Worm (Caenorhabditis elegans) whole organism, L4 larva: ENCODE data around the gene F17A2.16.
A peak's percentile ranks its signal among the peaks of the same experiment; 100 is the strongest.

Experiments used
- F10B5.3 ChIP-seq: sonication (generic microtip); optimal IDR thresholded peaks from 2 replicates; lab custom pipeline; 2016; ENCODE audit warnings: mild to moderate bottlenecking, missing genetic modification characterization, missing compliant biosample characterization
- F26F4.8 ChIP-seq: fragments of 200-800 bp; sonication (Bioruptor generic); conservative IDR thresholded peaks from 2 replicates; pipeline ENCODE4 v1.3.6; 2022; ENCODE audit warnings: missing genetic modification characterization, missing compliant biosample characterization
- R02D3.7 ChIP-seq: fragments of 150-350 bp; sonication (generic microtip); optimal IDR thresholded peaks from 3 replicates; lab custom pipeline; 2014; ENCODE audit warnings: missing biosample characterization, missing genetic modification characterization
- Y105C5A.15 ChIP-seq: fragments of 200-800 bp; sonication (Bioruptor generic); IDR thresholded peaks from 2 replicates; pipeline ENCODE4 v1.3.6; 2022; ENCODE audit warnings: missing genetic modification characterization, missing compliant biosample characterization
- ZK546.5 ChIP-seq, 2 experiments: sonication (generic microtip); optimal IDR thresholded peaks; 2 replicates each; lab custom pipeline; 2017; ENCODE audit warnings: missing biosample characterization in 2 of 2, missing genetic modification characterization in 2 of 2
- attf-4 ChIP-seq: sonication (generic microtip); optimal IDR thresholded peaks from 3 replicates; lab custom pipeline; 2017; ENCODE audit warnings: missing biosample characterization, missing genetic modification characterization
- ceh-28 ChIP-seq: fragments of 150-350 bp; optimal IDR thresholded peaks from 2 replicates; lab custom pipeline; 2014; ENCODE audit warnings: missing biosample characterization, missing genetic modification reagents, missing genetic modification characterization
- daf-16 ChIP-seq, 3 experiments: sonication (generic microtip); optimal IDR thresholded peaks; 2 replicates each; lab custom pipeline; 2016 to 2017; ENCODE audit warnings: missing genetic modification characterization in 3 of 3, missing genetic modification reagents in 3 of 3, mild to moderate bottlenecking in 2 of 3, missing compliant biosample characterization in 2 of 3, missing biosample characterization in 1 of 3, moderate library complexity in 1 of 3
- daf-19 ChIP-seq: fragments of 200-800 bp; sonication (Bioruptor generic); conservative IDR thresholded peaks from 2 replicates; pipeline ENCODE4 v1.3.6; 2022; ENCODE audit warnings: missing genetic modification characterization, missing compliant biosample characterization
- dmd-6 ChIP-seq: fragments of 200-800 bp; sonication (Bioruptor generic); IDR thresholded peaks from 2 replicates; pipeline ENCODE4 v1.3.6; 2022; ENCODE audit warnings: missing genetic modification reagents, missing genetic modification characterization, missing compliant biosample characterization
- dmd-8 ChIP-seq: fragments of 200-800 bp; sonication (Bioruptor generic); IDR thresholded peaks from 2 replicates; pipeline ENCODE4 v1.3.6; 2022; ENCODE audit warnings: missing genetic modification characterization, missing compliant biosample characterization
- duxl-1 ChIP-seq: sonication (generic microtip); optimal IDR thresholded peaks from 2 replicates; lab custom pipeline; 2016; ENCODE audit warnings: mild to moderate bottlenecking, missing genetic modification characterization, moderate library complexity, missing compliant biosample characterization; ENCODE audit not compliant: poor library complexity
- dve-1 ChIP-seq: sonication (generic microtip); optimal IDR thresholded peaks from 2 replicates; lab custom pipeline; 2017; ENCODE audit warnings: antibody characterized with exemption, mild to moderate bottlenecking, missing genetic modification characterization, missing compliant biosample characterization; ENCODE audit not compliant: insufficient read depth
- fkh-10 ChIP-seq: fragments of 150-350 bp; optimal IDR thresholded peaks from 2 replicates; lab custom pipeline; 2014; ENCODE audit warnings: missing biosample characterization, missing genetic modification reagents, missing genetic modification characterization
- fos-1 ChIP-seq: fragments of 150-350 bp; optimal IDR thresholded peaks from 2 replicates; lab custom pipeline; 2014; ENCODE audit warnings: missing biosample characterization, missing genetic modification characterization
- hif-1 ChIP-seq, 2 experiments: sonication (generic microtip); optimal IDR thresholded peaks; 2 replicates each; lab custom pipeline; 2016 to 2017; ENCODE audit warnings: missing compliant biosample characterization in 2 of 2, missing genetic modification characterization in 2 of 2, missing genetic modification reagents in 2 of 2, missing genotype in 2 of 2, mild to moderate bottlenecking in 1 of 2
- hlh-11 ChIP-seq: fragments of 200-800 bp; sonication (Bioruptor generic); optimal IDR thresholded peaks from 2 replicates; lab custom pipeline; 2018; ENCODE audit warnings: mild to moderate bottlenecking, missing genetic modification characterization, missing compliant biosample characterization
- hlh-30 ChIP-seq: sonication (generic microtip); optimal IDR thresholded peaks from 2 replicates; lab custom pipeline; 2017; ENCODE audit warnings: antibody characterized with exemption, mild to moderate bottlenecking, missing genetic modification characterization, missing compliant biosample characterization; ENCODE audit not compliant: insufficient read depth
- lin-13 ChIP-seq: fragments of 150-350 bp; optimal IDR thresholded peaks from 2 replicates; lab custom pipeline; 2014; ENCODE audit warnings: missing biosample characterization, missing genetic modification reagents, missing genetic modification characterization
- lin-15B ChIP-seq: fragments of 150-350 bp; sonication (generic microtip); optimal IDR thresholded peaks from 3 replicates; lab custom pipeline; 2014; ENCODE audit warnings: missing biosample characterization, missing genetic modification characterization
- lin-39 ChIP-seq: fragments of 150-350 bp; optimal IDR thresholded peaks from 2 replicates; lab custom pipeline; 2014; ENCODE audit warnings: missing biosample characterization, missing genetic modification reagents, missing genetic modification characterization
- lir-3 ChIP-seq: sonication (generic microtip); optimal IDR thresholded peaks from 2 replicates; lab custom pipeline; 2016; ENCODE audit warnings: mild to moderate bottlenecking, missing genetic modification characterization, missing compliant biosample characterization
- lsy-2 ChIP-seq, 2 experiments: fragments of 150-350 bp in 1 of 2; sonication (generic microtip) in 1 of 2; optimal IDR thresholded peaks; 2 replicates each; lab custom pipeline; 2014 to 2017; ENCODE audit warnings: missing biosample characterization in 2 of 2, missing genetic modification characterization in 2 of 2
- mdl-1 ChIP-seq, 2 experiments: fragments of 150-350 bp in 1 of 2; sonication (generic microtip) in 1 of 2; optimal IDR thresholded peaks; 2 replicates each; lab custom pipeline; 2014 to 2017; ENCODE audit warnings: missing biosample characterization in 2 of 2, missing genetic modification characterization in 2 of 2
- mdt-29 ChIP-seq: fragments of 200-800 bp; sonication (Bioruptor generic); IDR thresholded peaks from 2 replicates; pipeline ENCODE4 v1.3.6; 2022; ENCODE audit warnings: missing genetic modification reagents, missing genetic modification characterization, missing compliant biosample characterization
- mxl-3 ChIP-seq: fragments of 200-800 bp; sonication (Bioruptor generic); optimal IDR thresholded peaks from 2 replicates; lab custom pipeline; 2018; ENCODE audit warnings: mild to moderate bottlenecking, missing genetic modification characterization, missing compliant biosample characterization
- nhr-102 ChIP-seq: sonication (generic microtip); optimal IDR thresholded peaks from 2 replicates; lab custom pipeline; 2016; ENCODE audit warnings: mild to moderate bottlenecking, missing genetic modification characterization, moderate library complexity, missing compliant biosample characterization
- nhr-237 ChIP-seq: sonication (generic microtip); optimal IDR thresholded peaks from 2 replicates; lab custom pipeline; 2017; ENCODE audit warnings: missing biosample characterization, missing genetic modification characterization
- nhr-28 ChIP-seq: fragments of 150-350 bp; optimal IDR thresholded peaks from 2 replicates; lab custom pipeline; 2014; ENCODE audit warnings: missing biosample characterization, missing genetic modification characterization
- php-3 ChIP-seq: fragments of 200-800 bp; sonication (Bioruptor generic); IDR thresholded peaks from 2 replicates; pipeline ENCODE4 v1.3.6; 2022; ENCODE audit warnings: missing genetic modification reagents, missing genetic modification characterization, missing compliant biosample characterization
- pqm-1 ChIP-seq: sonication (generic microtip); optimal IDR thresholded peaks from 2 replicates; lab custom pipeline; 2017; ENCODE audit warnings: missing biosample characterization, missing genetic modification characterization
- set-16 ChIP-seq: fragments of 200-800 bp; sonication (Bioruptor generic); IDR thresholded peaks from 2 replicates; pipeline ENCODE4 v1.3.6; 2022; ENCODE audit warnings: missing genetic modification reagents, missing genetic modification characterization, missing compliant biosample characterization
- skn-1 ChIP-seq: fragments of 150-350 bp; optimal IDR thresholded peaks from 2 replicates; lab custom pipeline; 2014; ENCODE audit warnings: missing biosample characterization, missing genetic modification characterization
- unc-62 ChIP-seq, 3 experiments: fragments of 150-350 bp in 1 of 3; sonication (generic microtip); optimal IDR thresholded peaks in 2 of 3; peaks in 1 of 3; 1 replicate in 1 of 3; 2 replicates in 2 of 3; lab custom pipeline; 2014 to 2017; ENCODE audit warnings: missing biosample characterization in 3 of 3, missing genetic modification characterization in 3 of 3, missing genetic modification reagents in 3 of 3, missing genotype in 1 of 3
- vab-7 ChIP-seq: fragments of 200-800 bp; sonication (Bioruptor generic); IDR thresholded peaks from 2 replicates; pipeline ENCODE4 v1.3.6; 2022; ENCODE audit warnings: missing genetic modification reagents, missing genetic modification characterization, missing compliant biosample characterization
- zfp-3 ChIP-seq: fragments of 200-800 bp; sonication (Bioruptor generic); conservative IDR thresholded peaks from 2 replicates; pipeline ENCODE4 v1.3.6; 2022; ENCODE audit warnings: missing genetic modification reagents, missing genetic modification characterization, missing compliant biosample characterization
- ztf-11 ChIP-seq: fragments of 150-350 bp; optimal IDR thresholded peaks from 2 replicates; lab custom pipeline; 2014; ENCODE audit warnings: missing biosample characterization, missing genetic modification characterization

Gene F17A2.16

ce11 chrX:12350207-12350606 lies 42.0 kb downstream of the F17A2.16 start, which contains the start of gene F42F12.3:
Gene F42F12.3, plus strand, starts transcription at chrX:12350578.
- TF ChIP-seq lin-15B (no peak), nhr-28 (tag; lab: Kevin White, UChicago) (peak; percentile 21), hlh-30 (tag; lab: Kevin White, UChicago) (peak; percentile 10), lin-13 (GFP tag; lab: Kevin White, UChicago) (no peak), dmd-6 (GFP tag; lab: Robert Waterston, UW) (peak; percentile 20; the same call in 1 of the 2 replicates), daf-16 (GFP tag; optimal IDR thresholded peaks at IDR 0.05; lab: Kevin White, UChicago) (no peak), daf-16 (tag; optimal IDR thresholded peaks at IDR 0.05; lab: Kevin White, UChicago) (peak; percentile 87), duxl-1 (tag; lab: Kevin White, UChicago) (no peak), hlh-11 (peak; percentile 30), vab-7 (no peak), hif-1 (tag; optimal IDR thresholded peaks at IDR 0.05; lab: Kevin White, UChicago) (no peak)

ce11 chrX:12352872-12353271 lies 44.6 kb downstream of the F17A2.16 start, which contains the start of gene F42F12.4:
Gene F42F12.4, minus strand, starts transcription at chrX:12352947.
- TF ChIP-seq fos-1, result no peak
- TF ChIP-seq zfp-3, result no peak
- TF ChIP-seq Y105C5A.15 (GFP tag; lab: Robert Waterston, UW), result no peak
- TF ChIP-seq unc-62 (GFP tag; optimal IDR thresholded peaks at IDR 0.05 in 1 of 2; lab: Kevin White, UChicago), result peak in 1 of 2 experiments; percentile 12
- TF ChIP-seq unc-62 (tag; optimal IDR thresholded peaks at IDR 0.05; lab: Kevin White, UChicago), result no peak
- TF ChIP-seq dve-1 (tag; lab: Kevin White, UChicago), result peak; percentile 26
- TF ChIP-seq ceh-28 (tag; lab: Kevin White, UChicago), result peak; percentile 7
- TF ChIP-seq daf-19 (GFP tag; lab: Robert Waterston, UW), result no peak
- peak; percentile 0 for TF ChIP-seq hlh-11
- no peak for TF ChIP-seq nhr-237 (tag; lab: Kevin White, UChicago)
- TF ChIP-seq lsy-2 (tag; optimal IDR thresholded peaks at IDR 0.05; lab: Kevin White, UChicago), result no peak
- TF ChIP-seq lir-3 (tag; lab: Kevin White, UChicago), result no peak
- TF ChIP-seq mxl-3 (GFP tag; lab: Kevin White, UChicago), result no peak
- peak; percentile 51 for TF ChIP-seq nhr-28 (tag; lab: Kevin White, UChicago)
- no peak for TF ChIP-seq set-16 (GFP tag; lab: Robert Waterston, UW)
- TF ChIP-seq pqm-1 (tag; lab: Kevin White, UChicago), result peak; percentile 46
- peak; percentile 15; the same call in 1 of the 2 replicates for TF ChIP-seq php-3
- TF ChIP-seq nhr-102 (tag; lab: Kevin White, UChicago), result no peak
- TF ChIP-seq daf-16 (GFP tag; optimal IDR thresholded peaks at IDR 0.05; lab: Kevin White, UChicago), result no peak
- TF ChIP-seq daf-16 (tag; optimal IDR thresholded peaks at IDR 0.05; lab: Kevin White, UChicago), result peak; percentile 22

- TF ChIP-seq lin-39 (tag; lab: Kevin White, UChicago), result no peak
- TF ChIP-seq ztf-11 (tag; lab: Kevin White, UChicago), result no peak
- no peak for TF ChIP-seq fkh-10 (GFP tag; lab: Kevin White, UChicago)
- TF ChIP-seq daf-16 (GFP tag; optimal IDR thresholded peaks at IDR 0.05; lab: Kevin White, UChicago), result no peak
- no peak for TF ChIP-seq daf-16 (tag; optimal IDR thresholded peaks at IDR 0.05; lab: Kevin White, UChicago)
- TF ChIP-seq dmd-8, result no peak
- TF ChIP-seq nhr-102 (tag; lab: Kevin White, UChicago), result no peak
- no peak for TF ChIP-seq dmd-6 (GFP tag; lab: Robert Waterston, UW)
Observed at ce11 chrX:12356581-12356980, 48.3 kb downstream of the F17A2.16 start, which contains the start of gene nspc-12. Gene nspc-12, minus strand, starts transcription at chrX:12356681.

ce11 chrX:12357127-12357526 lies 48.9 kb downstream of the F17A2.16 start, which contains the start of gene nspc-13:
Gene nspc-13, plus strand, starts transcription at chrX:12357427.
- TF ChIP-seq unc-62 (GFP tag; optimal IDR thresholded peaks at IDR 0.05 in 1 of 2; lab: Kevin White, UChicago) (peak in 1 of 2 experiments; percentile 12), unc-62 (tag; optimal IDR thresholded peaks at IDR 0.05; lab: Kevin White, UChicago) (no peak), F10B5.3 (tag; lab: Kevin White, UChicago) (no peak)

ce11 chrX:12358957-12359356 lies 50.7 kb downstream of the F17A2.16 start, which contains the start of gene nspc-14:
Gene nspc-14, minus strand, starts transcription at chrX:12359057.
- no peak for TF ChIP-seq nhr-28 (tag; lab: Kevin White, UChicago)
- no peak for TF ChIP-seq attf-4 (tag; lab: Kevin White, UChicago)
- no peak for TF ChIP-seq R02D3.7 (tag; lab: Kevin White, UChicago)
- no peak for TF ChIP-seq F10B5.3 (tag; lab: Kevin White, UChicago)
- no peak for TF ChIP-seq mdl-1 (tag; optimal IDR thresholded peaks at IDR 0.05; lab: Kevin White, UChicago)
- no peak for TF ChIP-seq lir-3 (tag; lab: Kevin White, UChicago)
- no peak for TF ChIP-seq nhr-102 (tag; lab: Kevin White, UChicago)
- TF ChIP-seq F26F4.8 (GFP tag; lab: Robert Waterston, UW), result no peak
- no peak for TF ChIP-seq mdt-29 (GFP tag; lab: Robert Waterston, UW)
- TF ChIP-seq daf-19 (GFP tag; lab: Robert Waterston, UW), result no peak
- TF ChIP-seq skn-1, result no peak
- TF ChIP-seq ZK546.5 (tag; optimal IDR thresholded peaks at IDR 0.05; lab: Kevin White, UChicago), result no peak
